Fruit fly (Drosophila melanogaster) whole organism, prepupa: Measurements from ENCODE around the gene dachs.

Source experiments
- CG10631 ChIP-seq: fragments of 200-800 bp; sonication (Bioruptor generic); optimal IDR thresholded peaks from 2 replicates; lab custom pipeline; 2016; ENCODE audit warnings: missing biosample characterization, missing genetic modification characterization
- CG10669 ChIP-seq: fragments of 200-800 bp; sonication (Bioruptor generic); optimal IDR thresholded peaks from 3 replicates; lab custom pipeline; 2018; ENCODE audit warnings: missing biosample characterization, mild to moderate bottlenecking, missing genetic modification characterization, moderate library complexity
- CG11294 ChIP-seq: fragments of 200-800 bp; sonication (Bioruptor generic); IDR thresholded peaks from 2 replicates; pipeline ENCODE4 v1.3.6; 2022; ENCODE audit warnings: missing biosample characterization, missing genetic modification characterization
- CG11762 ChIP-seq: fragments of 200-800 bp; sonication (Bioruptor generic); optimal IDR thresholded peaks from 3 replicates; lab custom pipeline; 2016; ENCODE audit warnings: missing biosample characterization, missing genetic modification characterization; ENCODE audit not compliant: insufficient read depth
- CG11902 ChIP-seq: fragments of 200-800 bp; sonication (Bioruptor generic); optimal IDR thresholded peaks from 3 replicates; lab custom pipeline; 2016; ENCODE audit warnings: missing biosample characterization, missing genetic modification characterization
- CG15336 ChIP-seq: fragments of 200-800 bp; sonication (Bioruptor generic); IDR thresholded peaks from 2 replicates; pipeline ENCODE4 v1.3.6; 2022; ENCODE audit warnings: missing biosample characterization, missing genetic modification characterization
- CG1621 ChIP-seq: fragments of 200-800 bp; sonication (Bioruptor generic); optimal IDR thresholded peaks from 3 replicates; lab custom pipeline; 2018; ENCODE audit warnings: missing biosample characterization, mild to moderate bottlenecking, missing genetic modification characterization
- CG16779 ChIP-seq: fragments of 200-800 bp; sonication (Bioruptor generic); optimal IDR thresholded peaks from 3 replicates; lab custom pipeline; 2017; ENCODE audit warnings: missing biosample characterization, mild to moderate bottlenecking, missing genetic modification characterization
- CG3032 ChIP-seq: fragments of 200-800 bp; optimal IDR thresholded peaks from 2 replicates; lab custom pipeline; 2019; ENCODE audit warnings: missing biosample characterization, mild to moderate bottlenecking, missing genetic modification characterization, moderate library complexity
- CG31627 ChIP-seq: fragments of 200-800 bp; sonication (Bioruptor generic); optimal IDR thresholded peaks from 3 replicates; lab custom pipeline; 2016; ENCODE audit warnings: missing biosample characterization, missing genetic modification characterization
- CG32006 ChIP-seq: fragments of 200-800 bp; sonication (Bioruptor generic); optimal IDR thresholded peaks from 3 replicates; lab custom pipeline; 2017; ENCODE audit warnings: missing biosample characterization, mild to moderate bottlenecking, missing genetic modification characterization
- CG34406 ChIP-seq: fragments of 200-800 bp; sonication (Bioruptor generic); optimal IDR thresholded peaks from 3 replicates; lab custom pipeline; 2016; ENCODE audit warnings: missing biosample characterization, missing genetic modification characterization
- CG3919 ChIP-seq: fragments of 200-800 bp; sonication (Bioruptor generic); optimal IDR thresholded peaks from 3 replicates; lab custom pipeline; 2016; ENCODE audit warnings: missing biosample characterization, missing genetic modification characterization
- CG4318 ChIP-seq: fragments of 200-800 bp; sonication (Bioruptor generic); optimal IDR thresholded peaks from 3 replicates; lab custom pipeline; 2017; ENCODE audit warnings: missing biosample characterization, mild to moderate bottlenecking, missing genetic modification characterization
- CG6163 ChIP-seq: fragments of 200-800 bp; sonication (Bioruptor generic); IDR thresholded peaks from 3 replicates; pipeline ENCODE4 v1.3.6; 2022; ENCODE audit warnings: missing biosample characterization, missing genetic modification characterization
- CG6276 ChIP-seq: fragments of 200-800 bp; sonication (Bioruptor generic); optimal IDR thresholded peaks from 2 replicates; lab custom pipeline; 2017; ENCODE audit warnings: missing biosample characterization, mild to moderate bottlenecking, missing genetic modification characterization
- CG6792 ChIP-seq: fragments of 200-800 bp; sonication (Bioruptor generic); optimal IDR thresholded peaks from 3 replicates; lab custom pipeline; 2016; ENCODE audit warnings: missing biosample characterization, missing genetic modification characterization
- CG6808 ChIP-seq: fragments of 200-800 bp; sonication (Bioruptor generic); optimal IDR thresholded peaks from 3 replicates; lab custom pipeline; 2017; ENCODE audit warnings: missing biosample characterization, missing genetic modification characterization, mild to moderate bottlenecking, moderate library complexity, missing genetic modification reagents
- CG6854 ChIP-seq: fragments of 200-800 bp; sonication (Bioruptor generic); optimal IDR thresholded peaks from 2 replicates; lab custom pipeline; 2017; ENCODE audit warnings: missing biosample characterization, mild to moderate bottlenecking, missing genetic modification characterization
- CG7368 ChIP-seq: fragments of 200-800 bp; sonication (Bioruptor generic); optimal IDR thresholded peaks from 3 replicates; lab custom pipeline; 2016; ENCODE audit warnings: missing biosample characterization, missing genetic modification characterization
- CG8119 ChIP-seq: fragments of 200-800 bp; sonication (Bioruptor generic); IDR thresholded peaks from 3 replicates; pipeline ENCODE4 v1.3.6; 2022; ENCODE audit warnings: missing biosample characterization, missing genetic modification characterization
- CG8319 ChIP-seq: fragments of 200-800 bp; sonication (Bioruptor generic); optimal IDR thresholded peaks from 3 replicates; lab custom pipeline; 2016; ENCODE audit warnings: missing biosample characterization, missing genetic modification characterization
- CG8632 ChIP-seq: fragments of 200-800 bp; sonication (Bioruptor generic); optimal IDR thresholded peaks from 3 replicates; lab custom pipeline; 2016; ENCODE audit warnings: missing biosample characterization, missing genetic modification characterization
- CG9139 ChIP-seq: fragments of 200-800 bp; sonication (Bioruptor generic); optimal IDR thresholded peaks from 3 replicates; lab custom pipeline; 2017; ENCODE audit warnings: missing biosample characterization, mild to moderate bottlenecking, missing genetic modification characterization
- Eip75B ChIP-seq: fragments of 200-800 bp; sonication (Bioruptor generic); optimal IDR thresholded peaks from 3 replicates; lab custom pipeline; 2016; ENCODE audit warnings: missing biosample characterization, missing genetic modification characterization
- Eip78C ChIP-seq: fragments of 200-800 bp; sonication (Bioruptor generic); peaks from one replicate; lab custom pipeline; 2016; ENCODE audit warnings: missing biosample characterization, missing genetic modification characterization
- Eip93F ChIP-seq: fragments of 200-800 bp; sonication (Bioruptor generic); optimal IDR thresholded peaks from 2 replicates; lab custom pipeline; 2016; ENCODE audit warnings: missing biosample characterization, mild to moderate bottlenecking, missing genetic modification characterization
- Ets21C ChIP-seq: fragments of 200-800 bp; sonication (Bioruptor generic); optimal IDR thresholded peaks from 3 replicates; lab custom pipeline; 2016; ENCODE audit warnings: missing biosample characterization, missing genetic modification characterization
- Ets96B ChIP-seq: fragments of 200-800 bp; optimal IDR thresholded peaks from 2 replicates; lab custom pipeline; 2019; ENCODE audit warnings: missing biosample characterization, mild to moderate bottlenecking, missing genetic modification characterization, moderate library complexity
- Gug ChIP-seq: fragments of 200-800 bp; sonication (Bioruptor generic); IDR thresholded peaks from 2 replicates; pipeline ENCODE4 v1.3.6; 2022; ENCODE audit warnings: missing biosample characterization, missing genetic modification characterization
- Hr38 ChIP-seq: sonication (Bioruptor generic); optimal IDR thresholded peaks from 2 replicates; lab custom pipeline; 2016; ENCODE audit warnings: missing biosample characterization, missing genetic modification characterization
- Hr39 ChIP-seq: fragments of 200-800 bp; sonication (Bioruptor generic); optimal IDR thresholded peaks from 2 replicates; lab custom pipeline; 2016; ENCODE audit warnings: missing biosample characterization, missing genetic modification characterization
- Lpt ChIP-seq: fragments of 200-800 bp; sonication (Bioruptor generic); optimal IDR thresholded peaks from 3 replicates; lab custom pipeline; 2016; ENCODE audit warnings: missing biosample characterization, missing genetic modification characterization
- Met ChIP-seq: fragments of 200-800 bp; sonication (Bioruptor generic); optimal IDR thresholded peaks from 3 replicates; lab custom pipeline; 2016; ENCODE audit warnings: missing biosample characterization, missing genetic modification characterization
- OdsH ChIP-seq: fragments of 200-800 bp; sonication (Bioruptor generic); optimal IDR thresholded peaks from 3 replicates; lab custom pipeline; 2016; ENCODE audit warnings: missing biosample characterization, missing genetic modification characterization
- Smox ChIP-seq: fragments of 200-800 bp; sonication (Bioruptor generic); optimal IDR thresholded peaks from 3 replicates; lab custom pipeline; 2016; ENCODE audit warnings: missing biosample characterization, missing genetic modification characterization
- Sox14 ChIP-seq: fragments of 200-800 bp; sonication (Bioruptor generic); optimal IDR thresholded peaks from 3 replicates; lab custom pipeline; 2016; ENCODE audit warnings: missing biosample characterization, missing genetic modification characterization
- Sox15 ChIP-seq: fragments of 200-800 bp; sonication (Bioruptor generic); optimal IDR thresholded peaks from 3 replicates; lab custom pipeline; 2016; ENCODE audit warnings: missing biosample characterization, missing genetic modification characterization
- achi ChIP-seq: fragments of 200-800 bp; sonication (Bioruptor generic); optimal IDR thresholded peaks from 3 replicates; lab custom pipeline; 2016; ENCODE audit warnings: missing biosample characterization, missing genetic modification characterization
- acj6 ChIP-seq: fragments of 200-800 bp; sonication (Bioruptor generic); optimal IDR thresholded peaks from 3 replicates; lab custom pipeline; 2016; ENCODE audit warnings: missing biosample characterization, missing genetic modification characterization
- cyc ChIP-seq: fragments of 200-800 bp; sonication (Bioruptor generic); optimal IDR thresholded peaks from 3 replicates; lab custom pipeline; 2016; ENCODE audit warnings: missing biosample characterization, missing genetic modification characterization
- dac ChIP-seq: fragments of 200-800 bp; sonication (Bioruptor generic); optimal IDR thresholded peaks from 2 replicates; lab custom pipeline; 2017; ENCODE audit warnings: missing biosample characterization, mild to moderate bottlenecking, missing genetic modification characterization
- dsx ChIP-seq: fragments of 200-800 bp; optimal IDR thresholded peaks from 3 replicates; lab custom pipeline; 2019; ENCODE audit warnings: missing biosample characterization, mild to moderate bottlenecking, missing genetic modification characterization, moderate library complexity; ENCODE audit not compliant: poor library complexity, severe bottlenecking
- eg ChIP-seq: fragments of 200-800 bp; sonication (Bioruptor generic); IDR thresholded peaks from 3 replicates; pipeline ENCODE4 v1.3.6; 2022; ENCODE audit warnings: missing biosample characterization, missing genetic modification characterization
- fd85E ChIP-seq: fragments of 200-800 bp; sonication (Bioruptor generic); optimal IDR thresholded peaks from 3 replicates; lab custom pipeline; 2016; ENCODE audit warnings: missing biosample characterization, missing genetic modification characterization
- fkh ChIP-seq: fragments of 200-800 bp; sonication (Bioruptor generic); optimal IDR thresholded peaks from 3 replicates; lab custom pipeline; 2017; ENCODE audit warnings: missing biosample characterization, mild to moderate bottlenecking, missing genetic modification characterization, moderate library complexity
- lz ChIP-seq: fragments of 200-800 bp; sonication (Bioruptor generic); optimal IDR thresholded peaks from 3 replicates; lab custom pipeline; 2016; ENCODE audit warnings: missing biosample characterization, missing genetic modification characterization
- pdm3 ChIP-seq: fragments of 200-800 bp; sonication (Bioruptor generic); optimal IDR thresholded peaks from 3 replicates; lab custom pipeline; 2016; ENCODE audit warnings: missing biosample characterization, missing genetic modification characterization
- ss ChIP-seq, 2 experiments: fragments of 200-800 bp; sonication (Bioruptor generic); optimal IDR thresholded peaks; 2 replicates in 1 of 2; 3 replicates in 1 of 2; lab custom pipeline; 2017 to 2018; ENCODE audit warnings: mild to moderate bottlenecking in 2 of 2, missing biosample characterization in 2 of 2, missing genetic modification characterization in 2 of 2, moderate library complexity in 1 of 2
- topi ChIP-seq: fragments of 200-800 bp; sonication (Bioruptor generic); optimal IDR thresholded peaks from 3 replicates; lab custom pipeline; 2016; ENCODE audit warnings: missing biosample characterization, missing genetic modification characterization
- vri ChIP-seq: fragments of 200-800 bp; sonication (Bioruptor generic); optimal IDR thresholded peaks from 3 replicates; lab custom pipeline; 2016; ENCODE audit warnings: missing biosample characterization, mild to moderate bottlenecking, missing genetic modification characterization

The dachs gene

DNA sequence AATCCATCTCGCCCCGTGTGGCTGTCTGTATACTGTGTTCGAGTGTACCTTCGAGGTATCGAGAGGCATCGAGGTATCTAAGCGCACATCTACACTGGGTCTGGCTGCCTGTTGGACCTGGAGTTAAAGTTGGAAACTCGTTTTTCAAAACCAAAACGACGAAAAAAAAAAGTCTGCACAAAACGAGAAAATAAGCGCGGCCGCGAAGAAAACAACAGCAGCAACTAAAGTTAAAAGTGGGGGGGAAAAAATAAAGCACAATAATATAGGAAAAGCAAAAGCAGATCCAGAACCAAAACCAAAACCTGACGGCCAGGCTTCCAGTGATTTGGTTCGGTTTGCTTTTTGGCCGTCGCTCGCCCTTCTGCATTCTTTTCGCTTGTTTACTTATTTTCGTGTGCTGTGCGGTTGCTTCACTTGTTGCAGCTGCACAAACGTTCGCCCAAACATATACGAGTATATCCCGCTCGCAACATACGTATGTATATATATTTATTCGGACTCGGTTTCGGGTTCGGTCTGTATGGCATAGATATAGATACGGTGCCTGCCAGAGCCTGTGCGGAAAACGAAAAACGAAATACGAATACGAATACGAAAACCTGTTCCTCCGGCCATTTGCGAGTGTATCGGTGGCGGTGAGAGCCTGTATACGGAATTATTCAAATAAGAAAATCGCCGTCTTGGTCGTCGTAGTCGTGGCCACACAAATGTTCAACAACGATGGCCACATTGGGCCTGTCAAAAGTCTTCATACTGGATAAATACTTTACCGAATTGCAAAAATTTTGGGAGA, 12.5 kb downstream of the dachs start:
- TF ChIP-seq CG6854 (peak; percentile 93), Sox15 (GFP tag; lab: Kevin White, UChicago) (no peak), vri (peak; percentile 69), CG7368 (GFP tag; lab: Kevin White, UChicago) (peak; percentile 44), CG11294 (GFP tag; lab: Robert Waterston, UW) (no peak), achi (GFP tag; lab: Kevin White, UChicago) (peak; percentile 65), dac (GFP tag; lab: Kevin White, UChicago) (peak; percentile 48), OdsH (GFP tag; lab: Kevin White, UChicago) (peak; percentile 38), Sox14 (GFP tag; lab: Kevin White, UChicago) (peak; percentile 22), CG6792 (GFP tag; lab: Kevin White, UChicago) (peak; percentile 59), acj6 (no peak), CG8319 (GFP tag; lab: Kevin White, UChicago) (peak; percentile 36), Ets21C (GFP tag; lab: Kevin White, UChicago) (no peak), CG4318 (GFP tag; lab: Kevin White, UChicago) (no peak), topi (GFP tag; lab: Kevin White, UChicago) (peak; percentile 52), CG6163 (peak; percentile 93), CG8119 (GFP tag; lab: Robert Waterston, UW) (peak; percentile 88), Gug (GFP tag; lab: Robert Waterston, UW) (no peak), Hr38 (no peak), fkh (GFP tag; lab: Kevin White, UChicago) (peak; percentile 25), CG32006 (GFP tag; lab: Kevin White, UChicago) (no peak), CG3919 (GFP tag; lab: Kevin White, UChicago) (peak; percentile 71), Eip78C (GFP tag; lab: Kevin White, UChicago) (peak; percentile 78), fd85E (GFP tag; lab: Kevin White, UChicago) (peak; percentile 38), CG6808 (GFP tag; lab: Kevin White, UChicago) (peak; percentile 98), CG34406 (peak; percentile 54), eg (GFP tag; lab: Robert Waterston, UW) (peak; percentile 89), CG10669 (GFP tag; lab: Kevin White, UChicago) (peak; percentile 86), CG10631 (GFP tag; lab: Kevin White, UChicago) (peak; percentile 23), CG8632 (GFP tag; lab: Kevin White, UChicago) (peak; percentile 40), CG1621 (peak; percentile 88), cyc (GFP tag; lab: Kevin White, UChicago) (no peak), dsx (peak; percentile 65), CG16779 (tag; lab: Kevin White, UChicago) (peak; percentile 91), CG15336 (GFP tag; lab: Robert Waterston, UW) (peak; percentile 81), Hr39 (no peak), Lpt (peak; percentile 82), Eip93F (GFP tag; lab: Kevin White, UChicago) (peak; percentile 22), CG31627 (GFP tag; lab: Kevin White, UChicago) (no peak), ss (GFP tag; optimal IDR thresholded peaks at IDR 0.05; lab: Kevin White, UChicago) (peak; percentile 99), CG9139 (peak; percentile 98), CG6276 (peak; percentile 87), pdm3 (peak; percentile 35), CG3032 (tag; lab: Kevin White, UChicago) (peak; percentile 77), lz (GFP tag; lab: Kevin White, UChicago) (no peak), Ets96B (tag; lab: Kevin White, UChicago) (peak; percentile 79), CG11902 (GFP tag; lab: Kevin White, UChicago) (no peak), Eip75B (GFP tag; lab: Kevin White, UChicago) (peak; percentile 74), Smox (GFP tag; lab: Kevin White, UChicago) (peak; percentile 9), CG11762 (no peak), Met (peak; percentile 34)
